Worm (Caenorhabditis elegans) whole organism, L4 larva: ENCODE data around the gene F10A3.11.
A peak's percentile ranks its signal among the peaks of the same experiment; 100 is the strongest.

Experiments
- F37D6.2 ChIP-seq: sonication (generic microtip); optimal IDR thresholded peaks from 2 replicates; lab custom pipeline; 2016; ENCODE audit warnings: mild to moderate bottlenecking, missing genetic modification characterization, missing compliant biosample characterization
- Y48G9A.11 ChIP-seq: fragments of 200-800 bp; sonication (Bioruptor generic); IDR thresholded peaks from 2 replicates; pipeline ENCODE4 v1.3.6; 2022; ENCODE audit warnings: missing genetic modification reagents, missing genetic modification characterization, missing compliant biosample characterization
- Y75B8A.6 ChIP-seq: fragments of 200-800 bp; sonication (Bioruptor generic); IDR thresholded peaks from 2 replicates; pipeline ENCODE4 v1.3.6; 2022; ENCODE audit warnings: missing genetic modification reagents, missing genetic modification characterization, missing compliant biosample characterization
- ZK337.2 ChIP-seq: fragments of 200-800 bp; sonication (Bioruptor generic); IDR thresholded peaks from 2 replicates; pipeline ENCODE4 v1.3.6; 2022; ENCODE audit warnings: missing genetic modification reagents, missing genetic modification characterization, missing compliant biosample characterization
- aha-1 ChIP-seq: fragments of 150-350 bp; peaks from one replicate; lab custom pipeline; 2014; ENCODE audit warnings: missing biosample characterization, missing genetic modification characterization
- aly-2 ChIP-seq: sonication (generic microtip); optimal IDR thresholded peaks from 2 replicates; lab custom pipeline; 2018; ENCODE audit warnings: missing biosample characterization, missing genetic modification characterization
- ceh-20 ChIP-seq: fragments of 200-800 bp; sonication (Bioruptor generic); IDR thresholded peaks from 2 replicates; pipeline ENCODE4 v1.3.6; 2022; ENCODE audit warnings: missing genetic modification reagents, missing genetic modification characterization, missing compliant biosample characterization
- cey-2 ChIP-seq: sonication (generic microtip); optimal IDR thresholded peaks from 3 replicates; lab custom pipeline; 2017; ENCODE audit warnings: missing genetic modification characterization, mild to moderate bottlenecking, missing compliant biosample characterization, antibody characterized with exemption, borderline replicate concordance; ENCODE audit not compliant: insufficient read depth
- daf-12 ChIP-seq: fragments of 150-350 bp; optimal IDR thresholded peaks from 2 replicates; lab custom pipeline; 2014; ENCODE audit warnings: missing biosample characterization, missing genetic modification reagents, missing genetic modification characterization
- dmd-9 ChIP-seq: fragments of 200-800 bp; sonication (Bioruptor generic); IDR thresholded peaks from 2 replicates; pipeline ENCODE4 v1.3.6; 2022; ENCODE audit warnings: missing genetic modification reagents, missing genetic modification characterization, missing compliant biosample characterization
- dve-1 ChIP-seq: sonication (generic microtip); optimal IDR thresholded peaks from 2 replicates; lab custom pipeline; 2017; ENCODE audit warnings: antibody characterized with exemption, mild to moderate bottlenecking, missing genetic modification characterization, missing compliant biosample characterization; ENCODE audit not compliant: insufficient read depth
- fkh-10 ChIP-seq: fragments of 150-350 bp; optimal IDR thresholded peaks from 2 replicates; lab custom pipeline; 2014; ENCODE audit warnings: missing biosample characterization, missing genetic modification reagents, missing genetic modification characterization
- fos-1 ChIP-seq: fragments of 150-350 bp; optimal IDR thresholded peaks from 2 replicates; lab custom pipeline; 2014; ENCODE audit warnings: missing biosample characterization, missing genetic modification characterization
- gei-8 ChIP-seq: fragments of 200-800 bp; sonication (Bioruptor generic); optimal IDR thresholded peaks from 2 replicates; lab custom pipeline; 2018; ENCODE audit warnings: mild to moderate bottlenecking, missing genetic modification characterization, missing compliant biosample characterization
- hlh-11 ChIP-seq: fragments of 200-800 bp; sonication (Bioruptor generic); optimal IDR thresholded peaks from 2 replicates; lab custom pipeline; 2018; ENCODE audit warnings: mild to moderate bottlenecking, missing genetic modification characterization, missing compliant biosample characterization
- hmg-1.1 ChIP-seq: fragments of 200-800 bp; sonication (Bioruptor generic); IDR thresholded peaks from 2 replicates; pipeline ENCODE4 v1.3.6; 2022; ENCODE audit warnings: missing genetic modification reagents, missing genetic modification characterization, missing compliant biosample characterization
- lin-13 ChIP-seq: fragments of 150-350 bp; optimal IDR thresholded peaks from 2 replicates; lab custom pipeline; 2014; ENCODE audit warnings: missing biosample characterization, missing genetic modification reagents, missing genetic modification characterization
- lin-38 ChIP-seq: fragments of 200-800 bp; sonication (Bioruptor generic); IDR thresholded peaks from 2 replicates; pipeline ENCODE4 v1.3.6; 2022; ENCODE audit warnings: missing genetic modification reagents, missing genetic modification characterization, missing compliant biosample characterization
- lsy-2 ChIP-seq, 2 experiments: fragments of 150-350 bp in 1 of 2; sonication (generic microtip) in 1 of 2; optimal IDR thresholded peaks; 2 replicates each; lab custom pipeline; 2014 to 2017; ENCODE audit warnings: missing biosample characterization in 2 of 2, missing genetic modification characterization in 2 of 2
- madf-5 ChIP-seq, 2 experiments: fragments of 200-800 bp; sonication (Bioruptor generic); IDR thresholded peaks; 2 replicates each; pipeline ENCODE4 v1.3.6; 2022; ENCODE audit warnings: missing compliant biosample characterization in 2 of 2, missing genetic modification characterization in 2 of 2
- madf-9 ChIP-seq: fragments of 200-800 bp; sonication (Bioruptor generic); conservative IDR thresholded peaks from 2 replicates; pipeline ENCODE4 v1.3.6; 2022; ENCODE audit warnings: missing genetic modification reagents, missing genetic modification characterization, missing compliant biosample characterization
- mes-2 ChIP-seq: sonication (generic microtip); optimal IDR thresholded peaks from 2 replicates; lab custom pipeline; 2016; ENCODE audit warnings: missing genotype, mild to moderate bottlenecking, missing genetic modification characterization, missing compliant biosample characterization; ENCODE audit not compliant: poor library complexity, severe bottlenecking
- mxl-2 ChIP-seq: fragments of 200-800 bp; sonication (Bioruptor generic); conservative IDR thresholded peaks from 2 replicates; pipeline ENCODE4 v1.3.6; 2022; ENCODE audit warnings: missing genetic modification reagents, missing genetic modification characterization, missing compliant biosample characterization
- nhr-111 ChIP-seq: fragments of 200-800 bp; sonication (Bioruptor generic); optimal IDR thresholded peaks from 2 replicates; lab custom pipeline; 2018; ENCODE audit warnings: mild to moderate bottlenecking, missing genetic modification characterization, missing compliant biosample characterization
- nhr-237 ChIP-seq: sonication (generic microtip); optimal IDR thresholded peaks from 2 replicates; lab custom pipeline; 2017; ENCODE audit warnings: missing biosample characterization, missing genetic modification characterization
- nhr-25 ChIP-seq: sonication (generic microtip); optimal IDR thresholded peaks from 2 replicates; lab custom pipeline; 2017; ENCODE audit warnings: missing genetic modification characterization, mild to moderate bottlenecking, missing compliant biosample characterization, antibody characterized with exemption, moderate library complexity, borderline replicate concordance; ENCODE audit not compliant: insufficient read depth
- nhr-28 ChIP-seq: fragments of 150-350 bp; optimal IDR thresholded peaks from 2 replicates; lab custom pipeline; 2014; ENCODE audit warnings: missing biosample characterization, missing genetic modification characterization
- nhr-41 ChIP-seq: fragments of 200-800 bp; sonication (Bioruptor generic); IDR thresholded peaks from 2 replicates; pipeline ENCODE4 v1.3.6; 2022; ENCODE audit warnings: missing genetic modification reagents, missing genetic modification characterization, missing compliant biosample characterization
- nhr-6 ChIP-seq: fragments of 150-350 bp; optimal IDR thresholded peaks from 2 replicates; lab custom pipeline; 2014; ENCODE audit warnings: missing biosample characterization, missing genetic modification characterization
- pqm-1 ChIP-seq: sonication (generic microtip); optimal IDR thresholded peaks from 2 replicates; lab custom pipeline; 2017; ENCODE audit warnings: missing biosample characterization, missing genetic modification characterization
- saeg-2 ChIP-seq: fragments of 200-800 bp; sonication (Bioruptor generic); IDR thresholded peaks from 2 replicates; pipeline ENCODE4 v1.3.6; 2022; ENCODE audit warnings: missing genetic modification reagents, missing genetic modification characterization, missing compliant biosample characterization
- sdz-12 ChIP-seq: fragments of 200-800 bp; sonication (Bioruptor generic); optimal IDR thresholded peaks from 2 replicates; lab custom pipeline; 2018; ENCODE audit warnings: mild to moderate bottlenecking, missing genetic modification characterization, missing compliant biosample characterization
- unc-130 ChIP-seq: sonication (generic microtip); optimal IDR thresholded peaks from 2 replicates; lab custom pipeline; 2016; ENCODE audit warnings: missing genetic modification reagents, missing genetic modification characterization, missing compliant biosample characterization
- unc-39 ChIP-seq: sonication (generic microtip); optimal IDR thresholded peaks from 2 replicates; lab custom pipeline; 2017; ENCODE audit warnings: missing biosample characterization, missing genetic modification characterization
- unc-62 ChIP-seq, 3 experiments: fragments of 150-350 bp in 1 of 3; sonication (generic microtip); optimal IDR thresholded peaks in 2 of 3; peaks in 1 of 3; 1 replicate in 1 of 3; 2 replicates in 2 of 3; lab custom pipeline; 2014 to 2017; ENCODE audit warnings: missing biosample characterization in 3 of 3, missing genetic modification characterization in 3 of 3, missing genetic modification reagents in 3 of 3, missing genotype in 1 of 3
- zfp-2 ChIP-seq: sonication (generic microtip); optimal IDR thresholded peaks from 2 replicates; lab custom pipeline; 2016; ENCODE audit warnings: mild to moderate bottlenecking, missing genetic modification characterization, missing compliant biosample characterization
- zfp-3 ChIP-seq: fragments of 200-800 bp; sonication (Bioruptor generic); conservative IDR thresholded peaks from 2 replicates; pipeline ENCODE4 v1.3.6; 2022; ENCODE audit warnings: missing genetic modification reagents, missing genetic modification characterization, missing compliant biosample characterization
- ztf-11 ChIP-seq: fragments of 150-350 bp; optimal IDR thresholded peaks from 2 replicates; lab custom pipeline; 2014; ENCODE audit warnings: missing biosample characterization, missing genetic modification characterization

The F10A3.11 gene

DNA sequence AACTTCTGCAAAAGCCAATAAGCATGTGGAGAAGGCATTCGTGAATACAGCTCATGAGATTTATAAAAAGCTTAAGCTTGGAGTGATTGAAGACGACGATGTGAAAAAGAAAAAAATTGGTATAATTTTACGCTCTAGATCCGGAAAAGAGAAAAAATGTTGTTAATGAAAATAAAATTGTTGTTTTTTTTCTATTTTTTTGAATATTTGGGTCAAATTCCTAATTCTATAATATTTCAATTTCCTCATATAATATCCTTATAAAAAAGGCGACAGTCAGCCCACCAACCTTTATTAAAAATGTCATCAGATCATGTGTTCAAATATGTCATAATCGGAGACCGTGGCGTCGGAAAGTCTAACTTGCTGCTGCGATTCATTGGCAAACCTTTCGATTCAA lies 32.9 kb downstream of the F10A3.11 start, which contains the start of gene rabr-3:
rabr-3 (plus strand) TSS at position 301 of the 400 bp plus-strand sequence.
- TF ChIP-seq nhr-111 (GFP tag; lab: Kevin White, UChicago) (no peak), nhr-237 (no peak), pqm-1 (no peak), unc-130 (GFP tag; lab: Kevin White, UChicago) (no peak), saeg-2 (GFP tag; lab: Robert Waterston, UW) (no peak), lsy-2 (tag; optimal IDR thresholded peaks at IDR 0.05; lab: Kevin White, UChicago) (no peak), nhr-6 (tag; lab: Kevin White, UChicago) (no peak), F37D6.2 (tag; lab: Kevin White, UChicago) (no peak), lin-13 (no peak), aly-2 (tag; lab: Kevin White, UChicago) (no peak), ztf-11 (tag; lab: Kevin White, UChicago) (no peak), dmd-9 (GFP tag; lab: Robert Waterston, UW) (no peak), cey-2 (no peak), sdz-12 (GFP tag; lab: Kevin White, UChicago) (no peak), mxl-2 (GFP tag; lab: Robert Waterston, UW) (no peak)

DNA sequence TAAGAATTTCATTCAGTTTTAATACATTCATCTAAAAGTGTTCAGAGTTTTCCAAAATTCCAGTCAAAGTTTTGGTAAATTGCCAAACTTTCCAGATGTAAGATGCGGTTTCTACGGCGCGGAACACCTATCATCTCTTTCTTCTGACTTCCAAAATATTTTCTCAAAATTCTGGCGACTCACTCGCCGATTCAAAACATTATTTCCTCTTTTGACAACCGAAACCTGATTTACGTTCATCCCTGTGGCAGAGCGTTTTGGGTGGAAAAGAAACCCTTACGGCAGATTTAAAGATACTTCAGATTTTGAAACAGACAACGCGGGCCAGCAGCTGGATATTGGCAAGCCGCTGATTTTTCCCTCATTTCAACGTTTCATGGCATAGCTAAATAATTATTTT lies 35.5 kb downstream of the F10A3.11 start, which contains the start of gene F11A5.5:
F11A5.5 (plus strand) TSS at position 301 of the 400 bp plus-strand sequence.
- TF ChIP-seq zfp-2 (tag; lab: Kevin White, UChicago) (no peak), aly-2 (tag; lab: Kevin White, UChicago) (no peak), gei-8 (GFP tag; lab: Kevin White, UChicago) (no peak), unc-39 (tag; lab: Kevin White, UChicago) (no peak), ceh-20 (GFP tag; lab: Robert Waterston, UW) (no peak), nhr-28 (tag; lab: Kevin White, UChicago) (no peak), aha-1 (tag; lab: Kevin White, UChicago) (no peak), dve-1 (no peak), Y75B8A.6 (GFP tag; lab: Robert Waterston, UW) (no peak), nhr-237 (no peak)

DNA sequence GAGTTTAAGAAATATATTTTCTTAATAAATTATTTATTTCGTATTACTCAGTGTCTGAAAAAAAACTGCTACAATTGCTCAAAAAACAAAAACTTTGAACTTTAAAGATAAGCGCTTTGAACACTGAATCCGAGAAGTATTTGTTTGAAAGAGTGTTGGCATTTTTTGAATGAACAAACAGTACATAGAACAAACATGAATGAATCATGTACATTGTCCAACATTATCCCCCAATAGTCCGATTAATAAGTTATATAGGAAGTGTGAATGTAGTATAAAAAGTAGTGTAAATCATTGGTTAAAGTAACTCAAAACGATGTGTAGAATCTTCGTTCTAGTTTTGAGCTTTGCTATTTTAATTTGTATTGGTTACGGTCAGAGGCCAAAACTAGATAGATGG lies 39.2 kb downstream of the F10A3.11 start, which contains the start of gene F11A5.17:
F11A5.17 (plus strand) TSS at position 301 of the 400 bp plus-strand sequence.
- no peak for TF ChIP-seq madf-9 (GFP tag; lab: Robert Waterston, UW)
- TF ChIP-seq unc-62 (GFP tag; optimal IDR thresholded peaks at IDR 0.05 in 1 of 2; lab: Kevin White, UChicago), result peak in 1 of 2 experiments; percentile 15
- no peak for TF ChIP-seq unc-62 (tag; optimal IDR thresholded peaks at IDR 0.05; lab: Kevin White, UChicago)
- no peak for TF ChIP-seq hmg-1.1 (GFP tag; lab: Robert Waterston, UW)
- no peak for TF ChIP-seq madf-5 (GFP tag; IDR thresholded peaks at IDR 0.05; lab: Robert Waterston, UW)
- TF ChIP-seq lin-38 (GFP tag; lab: Robert Waterston, UW), result no peak
- TF ChIP-seq fos-1, result no peak
- no peak for TF ChIP-seq hlh-11

DNA sequence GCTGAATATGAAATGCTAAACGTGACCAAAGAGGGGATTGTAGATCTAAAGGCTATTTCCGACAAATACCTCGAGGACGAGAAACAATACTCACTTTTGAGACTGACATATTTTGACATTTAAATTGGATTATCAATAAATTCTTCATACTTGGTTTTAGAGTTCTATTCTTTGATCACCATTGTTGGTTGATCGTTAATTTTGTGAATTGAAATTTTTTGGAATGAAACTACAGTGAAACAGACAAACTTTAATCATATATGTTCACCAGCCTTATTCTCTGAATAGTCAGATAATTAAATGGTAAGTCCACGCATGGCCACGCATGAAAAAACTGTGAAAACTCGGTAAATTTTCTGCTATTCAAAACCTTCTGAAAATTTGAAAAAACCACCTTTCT lies 40.1 kb downstream of the F10A3.11 start, which contains the start of gene F11A5.18:
F11A5.18 (plus strand) TSS at position 301 of the 400 bp plus-strand sequence.
- no peak for TF ChIP-seq daf-12 (tag; lab: Kevin White, UChicago)
- no peak for TF ChIP-seq mes-2 (tag; lab: Kevin White, UChicago)
- TF ChIP-seq madf-9 (GFP tag; lab: Robert Waterston, UW), result no peak
- TF ChIP-seq fkh-10 (GFP tag; lab: Kevin White, UChicago), result no peak
- TF ChIP-seq zfp-3 (GFP tag; lab: Robert Waterston, UW), result no peak
- no peak for TF ChIP-seq madf-5 (GFP tag; IDR thresholded peaks at IDR 0.05; lab: Robert Waterston, UW)
- TF ChIP-seq Y48G9A.11, result no peak
- TF ChIP-seq dmd-9 (GFP tag; lab: Robert Waterston, UW), result no peak
- no peak for TF ChIP-seq ztf-11 (tag; lab: Kevin White, UChicago)
- no peak for TF ChIP-seq nhr-25 (tag; lab: Kevin White, UChicago)
- no peak for TF ChIP-seq nhr-41 (GFP tag; lab: Robert Waterston, UW)
- TF ChIP-seq ZK337.2 (GFP tag; lab: Robert Waterston, UW), result no peak
- no peak for TF ChIP-seq nhr-237
